Worm (Caenorhabditis elegans) whole organism, L4/young adult: ENCODE data around the gene T19B10.12.

ENCODE experiments used
- W03F9.2 ChIP-seq: fragments of 150-350 bp; optimal IDR thresholded peaks from 2 replicates; lab custom pipeline; 2014; ENCODE audit warnings: missing biosample characterization, missing genetic modification characterization
- dao-5 ChIP-seq: sonication (generic microtip); optimal IDR thresholded peaks from 2 replicates; lab custom pipeline; 2016; ENCODE audit warnings: missing genotype, missing genetic modification characterization, moderate library complexity, missing compliant biosample characterization
- him-1 ChIP-seq: sonication (generic microtip); optimal IDR thresholded peaks from 2 replicates; lab custom pipeline; 2016; ENCODE audit warnings: missing genotype, missing genetic modification reagents, missing genetic modification characterization, missing compliant biosample characterization

- TF ChIP-seq him-1 (tag; lab: Kevin White, UChicago) (no peak), dao-5 (tag; lab: Kevin White, UChicago) (no peak), W03F9.2 (tag; lab: Kevin White, UChicago) (no peak)
These were observed 963 bp downstream of the T19B10.12 start for ce11 chrV:11251798-11252197.
